Worm (Caenorhabditis elegans) whole organism, L4 larva: Measurements from ENCODE around the gene Y38A10A.2.

Experiments
- F26F4.8 ChIP-seq: fragments of 200-800 bp; sonication (Bioruptor generic); conservative IDR thresholded peaks from 2 replicates; pipeline ENCODE4 v1.3.6; 2022; ENCODE audit warnings: missing genetic modification characterization, missing compliant biosample characterization
- F44E2.7 ChIP-seq: fragments of 200-800 bp; sonication (Bioruptor generic); IDR thresholded peaks from 2 replicates; pipeline ENCODE4 v2.1.2; 2022; ENCODE audit warnings: missing genetic modification characterization, missing compliant biosample characterization
- F49E8.2 ChIP-seq: sonication (generic microtip); optimal IDR thresholded peaks from 2 replicates; lab custom pipeline; 2016; ENCODE audit warnings: missing compliant biosample characterization, mild to moderate bottlenecking, missing genetic modification characterization, borderline replicate concordance
- Y105C5A.15 ChIP-seq: fragments of 200-800 bp; sonication (Bioruptor generic); IDR thresholded peaks from 2 replicates; pipeline ENCODE4 v1.3.6; 2022; ENCODE audit warnings: missing genetic modification characterization, missing compliant biosample characterization
- Y48G9A.11 ChIP-seq: fragments of 200-800 bp; sonication (Bioruptor generic); IDR thresholded peaks from 2 replicates; pipeline ENCODE4 v1.3.6; 2022; ENCODE audit warnings: missing genetic modification reagents, missing genetic modification characterization, missing compliant biosample characterization
- ZK337.2 ChIP-seq: fragments of 200-800 bp; sonication (Bioruptor generic); IDR thresholded peaks from 2 replicates; pipeline ENCODE4 v1.3.6; 2022; ENCODE audit warnings: missing genetic modification reagents, missing genetic modification characterization, missing compliant biosample characterization
- ZK546.5 ChIP-seq, 2 experiments: sonication (generic microtip); optimal IDR thresholded peaks; 2 replicates each; lab custom pipeline; 2017; ENCODE audit warnings: missing biosample characterization in 2 of 2, missing genetic modification characterization in 2 of 2
- aly-2 ChIP-seq: sonication (generic microtip); optimal IDR thresholded peaks from 2 replicates; lab custom pipeline; 2018; ENCODE audit warnings: missing biosample characterization, missing genetic modification characterization
- arid-1 ChIP-seq: fragments of 200-800 bp; sonication (Bioruptor generic); conservative IDR thresholded peaks from 2 replicates; pipeline ENCODE4 v1.3.6; 2022; ENCODE audit warnings: missing genetic modification reagents, missing genetic modification characterization, missing compliant biosample characterization
- ceh-28 ChIP-seq: fragments of 150-350 bp; optimal IDR thresholded peaks from 2 replicates; lab custom pipeline; 2014; ENCODE audit warnings: missing biosample characterization, missing genetic modification reagents, missing genetic modification characterization
- ceh-44 ChIP-seq: fragments of 200-800 bp; sonication (Bioruptor generic); IDR thresholded peaks from 2 replicates; pipeline ENCODE4 v1.3.6; 2022; ENCODE audit warnings: missing genetic modification reagents, missing genetic modification characterization, missing compliant biosample characterization
- ceh-62 ChIP-seq: sonication (generic microtip); optimal IDR thresholded peaks from 2 replicates; lab custom pipeline; 2017; ENCODE audit warnings: missing biosample characterization, missing genetic modification characterization
- ceh-82 ChIP-seq: sonication (generic microtip); optimal IDR thresholded peaks from 2 replicates; lab custom pipeline; 2017; ENCODE audit warnings: missing biosample characterization, missing genetic modification characterization
- ctbp-1 ChIP-seq: fragments of 200-800 bp; sonication (Bioruptor generic); IDR thresholded peaks from 2 replicates; pipeline ENCODE4 v1.3.6; 2022; ENCODE audit warnings: missing genetic modification reagents, missing genetic modification characterization, missing compliant biosample characterization
- daf-12 ChIP-seq: fragments of 150-350 bp; optimal IDR thresholded peaks from 2 replicates; lab custom pipeline; 2014; ENCODE audit warnings: missing biosample characterization, missing genetic modification reagents, missing genetic modification characterization
- daf-8 ChIP-seq: fragments of 200-800 bp; sonication (Bioruptor generic); IDR thresholded peaks from 2 replicates; pipeline ENCODE4 v1.3.6; 2022; ENCODE audit warnings: missing genetic modification characterization, missing compliant biosample characterization
- dmd-6 ChIP-seq: fragments of 200-800 bp; sonication (Bioruptor generic); IDR thresholded peaks from 2 replicates; pipeline ENCODE4 v1.3.6; 2022; ENCODE audit warnings: missing genetic modification reagents, missing genetic modification characterization, missing compliant biosample characterization
- dmd-8 ChIP-seq: fragments of 200-800 bp; sonication (Bioruptor generic); IDR thresholded peaks from 2 replicates; pipeline ENCODE4 v1.3.6; 2022; ENCODE audit warnings: missing genetic modification characterization, missing compliant biosample characterization
- dpl-1 ChIP-seq: fragments of 150-350 bp; optimal IDR thresholded peaks from 2 replicates; lab custom pipeline; 2014; ENCODE audit warnings: missing biosample characterization, missing genetic modification reagents, missing genetic modification characterization
- dve-1 ChIP-seq: sonication (generic microtip); optimal IDR thresholded peaks from 2 replicates; lab custom pipeline; 2017; ENCODE audit warnings: antibody characterized with exemption, mild to moderate bottlenecking, missing genetic modification characterization, missing compliant biosample characterization; ENCODE audit not compliant: insufficient read depth
- fkh-10 ChIP-seq: fragments of 150-350 bp; optimal IDR thresholded peaks from 2 replicates; lab custom pipeline; 2014; ENCODE audit warnings: missing biosample characterization, missing genetic modification reagents, missing genetic modification characterization
- fos-1 ChIP-seq: fragments of 150-350 bp; optimal IDR thresholded peaks from 2 replicates; lab custom pipeline; 2014; ENCODE audit warnings: missing biosample characterization, missing genetic modification characterization
- gei-8 ChIP-seq: fragments of 200-800 bp; sonication (Bioruptor generic); optimal IDR thresholded peaks from 2 replicates; lab custom pipeline; 2018; ENCODE audit warnings: mild to moderate bottlenecking, missing genetic modification characterization, missing compliant biosample characterization
- hif-1 ChIP-seq, 2 experiments: sonication (generic microtip); optimal IDR thresholded peaks; 2 replicates each; lab custom pipeline; 2016 to 2017; ENCODE audit warnings: missing compliant biosample characterization in 2 of 2, missing genetic modification characterization in 2 of 2, missing genetic modification reagents in 2 of 2, missing genotype in 2 of 2, mild to moderate bottlenecking in 1 of 2
- jun-1 ChIP-seq: fragments of 150-350 bp; optimal IDR thresholded peaks from 2 replicates; lab custom pipeline; 2014; ENCODE audit warnings: missing biosample characterization, missing genetic modification reagents, missing genetic modification characterization
- lin-1 ChIP-seq: fragments of 200-800 bp; sonication (Bioruptor generic); IDR thresholded peaks from 2 replicates; pipeline ENCODE4 v1.3.6; 2022; ENCODE audit warnings: missing genetic modification reagents, missing genetic modification characterization, missing compliant biosample characterization
- lin-29 ChIP-seq: fragments of 200-800 bp; sonication (Bioruptor generic); IDR thresholded peaks from 2 replicates; pipeline ENCODE4 v1.3.6; 2022; ENCODE audit warnings: missing genetic modification reagents, missing genetic modification characterization, missing compliant biosample characterization
- lin-38 ChIP-seq: fragments of 200-800 bp; sonication (Bioruptor generic); IDR thresholded peaks from 2 replicates; pipeline ENCODE4 v1.3.6; 2022; ENCODE audit warnings: missing genetic modification reagents, missing genetic modification characterization, missing compliant biosample characterization
- lir-3 ChIP-seq: sonication (generic microtip); optimal IDR thresholded peaks from 2 replicates; lab custom pipeline; 2016; ENCODE audit warnings: mild to moderate bottlenecking, missing genetic modification characterization, missing compliant biosample characterization
- mdt-29 ChIP-seq: fragments of 200-800 bp; sonication (Bioruptor generic); IDR thresholded peaks from 2 replicates; pipeline ENCODE4 v1.3.6; 2022; ENCODE audit warnings: missing genetic modification reagents, missing genetic modification characterization, missing compliant biosample characterization
- mep-1 ChIP-seq: fragments of 150-350 bp; sonication (generic microtip); optimal IDR thresholded peaks from 3 replicates; lab custom pipeline; 2014; ENCODE audit warnings: missing biosample characterization, missing genetic modification characterization
- mxl-3 ChIP-seq: fragments of 200-800 bp; sonication (Bioruptor generic); optimal IDR thresholded peaks from 2 replicates; lab custom pipeline; 2018; ENCODE audit warnings: mild to moderate bottlenecking, missing genetic modification characterization, missing compliant biosample characterization
- nhr-10 ChIP-seq: fragments of 150-350 bp; optimal IDR thresholded peaks from 2 replicates; lab custom pipeline; 2014; ENCODE audit warnings: missing biosample characterization, missing genetic modification characterization
- nhr-102 ChIP-seq: sonication (generic microtip); optimal IDR thresholded peaks from 2 replicates; lab custom pipeline; 2016; ENCODE audit warnings: mild to moderate bottlenecking, missing genetic modification characterization, moderate library complexity, missing compliant biosample characterization
- nhr-237 ChIP-seq: sonication (generic microtip); optimal IDR thresholded peaks from 2 replicates; lab custom pipeline; 2017; ENCODE audit warnings: missing biosample characterization, missing genetic modification characterization
- nhr-41 ChIP-seq: fragments of 200-800 bp; sonication (Bioruptor generic); IDR thresholded peaks from 2 replicates; pipeline ENCODE4 v1.3.6; 2022; ENCODE audit warnings: missing genetic modification reagents, missing genetic modification characterization, missing compliant biosample characterization
- nhr-42 ChIP-seq: fragments of 200-800 bp; sonication (Bioruptor generic); IDR thresholded peaks from 2 replicates; pipeline ENCODE4 v1.3.6; 2022; ENCODE audit warnings: missing genetic modification characterization, missing compliant biosample characterization
- nhr-48 ChIP-seq: sonication (generic microtip); optimal IDR thresholded peaks from 2 replicates; lab custom pipeline; 2016; ENCODE audit warnings: mild to moderate bottlenecking, missing genetic modification characterization, missing compliant biosample characterization
- nhr-6 ChIP-seq: fragments of 150-350 bp; optimal IDR thresholded peaks from 2 replicates; lab custom pipeline; 2014; ENCODE audit warnings: missing biosample characterization, missing genetic modification characterization
- pha-4 ChIP-seq, 2 experiments: fragments of 150-350 bp in 1 of 2; fragments of 200-800 bp in 1 of 2; sonication (Bioruptor generic) in 1 of 2; IDR thresholded peaks in 1 of 2; optimal IDR thresholded peaks in 1 of 2; 2 replicates each; pipeline versions ENCODE4 v1.3.6 to Lab custom; 2014 to 2022; ENCODE audit warnings: missing genetic modification characterization in 2 of 2, missing genetic modification reagents in 2 of 2, missing biosample characterization in 1 of 2, missing compliant biosample characterization in 1 of 2
- saeg-2 ChIP-seq: fragments of 200-800 bp; sonication (Bioruptor generic); IDR thresholded peaks from 2 replicates; pipeline ENCODE4 v1.3.6; 2022; ENCODE audit warnings: missing genetic modification reagents, missing genetic modification characterization, missing compliant biosample characterization
- sdz-12 ChIP-seq: fragments of 200-800 bp; sonication (Bioruptor generic); optimal IDR thresholded peaks from 2 replicates; lab custom pipeline; 2018; ENCODE audit warnings: mild to moderate bottlenecking, missing genetic modification characterization, missing compliant biosample characterization
- snpc-1.2 ChIP-seq: fragments of 200-800 bp; sonication (Bioruptor generic); IDR thresholded peaks from 2 replicates; pipeline ENCODE4 v1.3.6; 2022; ENCODE audit warnings: missing genetic modification reagents, missing genetic modification characterization, missing compliant biosample characterization
- snpc-4 ChIP-seq: fragments of 150-350 bp; optimal IDR thresholded peaks from 2 replicates; lab custom pipeline; 2014; ENCODE audit warnings: missing biosample characterization, missing genetic modification characterization
- spr-3 ChIP-seq: fragments of 200-800 bp; sonication (Bioruptor generic); optimal IDR thresholded peaks from 2 replicates; lab custom pipeline; 2018; ENCODE audit warnings: mild to moderate bottlenecking, missing genetic modification characterization, missing compliant biosample characterization
- unc-39 ChIP-seq: sonication (generic microtip); optimal IDR thresholded peaks from 2 replicates; lab custom pipeline; 2017; ENCODE audit warnings: missing biosample characterization, missing genetic modification characterization
- unc-62 ChIP-seq, 3 experiments: fragments of 150-350 bp in 1 of 3; sonication (generic microtip); optimal IDR thresholded peaks in 2 of 3; peaks in 1 of 3; 1 replicate in 1 of 3; 2 replicates in 2 of 3; lab custom pipeline; 2014 to 2017; ENCODE audit warnings: missing biosample characterization in 3 of 3, missing genetic modification characterization in 3 of 3, missing genetic modification reagents in 3 of 3, missing genotype in 1 of 3
- zag-1 ChIP-seq: fragments of 150-350 bp; optimal IDR thresholded peaks from 2 replicates; lab custom pipeline; 2014; ENCODE audit warnings: missing biosample characterization, missing genetic modification characterization
- zfp-2 ChIP-seq: sonication (generic microtip); optimal IDR thresholded peaks from 2 replicates; lab custom pipeline; 2016; ENCODE audit warnings: mild to moderate bottlenecking, missing genetic modification characterization, missing compliant biosample characterization
- zip-11 ChIP-seq: fragments of 200-800 bp; sonication (Bioruptor generic); IDR thresholded peaks from 2 replicates; pipeline ENCODE4 v1.3.6; 2022; ENCODE audit warnings: missing genetic modification characterization, missing compliant biosample characterization
- zip-2 ChIP-seq: fragments of 150-350 bp; optimal IDR thresholded peaks from 2 replicates; lab custom pipeline; 2014; ENCODE audit warnings: missing biosample characterization, missing genetic modification characterization
- ztf-7 ChIP-seq: fragments of 150-350 bp; optimal IDR thresholded peaks from 2 replicates; lab custom pipeline; 2014; ENCODE audit warnings: missing biosample characterization, missing genetic modification characterization

Gene Y38A10A.2

ce11 chrV:6030559-6030975, 32.7 kb downstream of the Y38A10A.2 start (continued):
- TF ChIP-seq F44E2.7 (no peak), nhr-42 (GFP tag; lab: Robert Waterston, UW) (no peak), snpc-4 (tag; lab: Kevin White, UChicago) (no peak), unc-39 (tag; lab: Kevin White, UChicago) (no peak), ceh-82 (tag; lab: Kevin White, UChicago) (no peak), dpl-1 (GFP tag; lab: Kevin White, UChicago) (no peak), pha-4 (GFP tag; IDR thresholded peaks at IDR 0.05; lab: Robert Waterston, UW) (no peak), pha-4 (tag; optimal IDR thresholded peaks at IDR 0.05; lab: Kevin White, UChicago) (no peak), ceh-62 (tag; lab: Kevin White, UChicago) (no peak), nhr-6 (tag; lab: Kevin White, UChicago) (no peak), lin-1 (GFP tag; lab: Robert Waterston, UW) (no peak), ceh-44 (GFP tag; lab: Robert Waterston, UW) (no peak), zip-2 (no peak), ztf-7 (tag; lab: Kevin White, UChicago) (no peak), saeg-2 (GFP tag; lab: Robert Waterston, UW) (no peak), zag-1 (tag; lab: Kevin White, UChicago) (no peak), hif-1 (tag; optimal IDR thresholded peaks at IDR 0.05; lab: Kevin White, UChicago) (peak in 1 of 2 experiments; percentile 70), nhr-48 (tag; lab: Kevin White, UChicago) (no peak), mxl-3 (no peak), jun-1 (tag; lab: Kevin White, UChicago) (no peak), zip-11 (no peak), aly-2 (tag; lab: Kevin White, UChicago) (no peak), fos-1 (tag; lab: Kevin White, UChicago) (no peak), mdt-29 (GFP tag; lab: Robert Waterston, UW) (no peak), gei-8 (GFP tag; lab: Kevin White, UChicago) (no peak), sdz-12 (GFP tag; lab: Kevin White, UChicago) (no peak), fkh-10 (GFP tag; lab: Kevin White, UChicago) (no peak), ctbp-1 (GFP tag; lab: Robert Waterston, UW) (0 out of 2 replicates have a peak, but pooled peaks have one; percentile 65), Y48G9A.11 (GFP tag; lab: Robert Waterston, UW) (no peak), nhr-41 (GFP tag; lab: Robert Waterston, UW) (no peak), nhr-102 (tag; lab: Kevin White, UChicago) (no peak), arid-1 (GFP tag; lab: Robert Waterston, UW) (no peak), unc-62 (GFP tag; optimal IDR thresholded peaks at IDR 0.05 in 1 of 2; lab: Kevin White, UChicago) (peak in 1 of 2 experiments; percentile 99), unc-62 (tag; optimal IDR thresholded peaks at IDR 0.05; lab: Kevin White, UChicago) (no peak), mep-1 (tag; lab: Kevin White, UChicago) (peak; percentile 25), snpc-1.2 (GFP tag; lab: Robert Waterston, UW) (no peak), ZK337.2 (no peak), Y105C5A.15 (no peak), daf-8 (no peak), F26F4.8 (GFP tag; lab: Robert Waterston, UW) (no peak), lin-38 (no peak), lin-29 (GFP tag; lab: Robert Waterston, UW) (no peak), nhr-10 (tag; lab: Kevin White, UChicago) (no peak), ceh-28 (tag; lab: Kevin White, UChicago) (no peak), zfp-2 (tag; lab: Kevin White, UChicago) (no peak), lir-3 (no peak), spr-3 (no peak), dmd-8 (GFP tag; lab: Robert Waterston, UW) (no peak), dve-1 (no peak), dmd-6 (GFP tag; lab: Robert Waterston, UW) (0 out of 2 replicates have a peak, but pooled peaks have one; percentile 8), ZK546.5 (tag; optimal IDR thresholded peaks at IDR 0.05; lab: Kevin White, UChicago) (no peak), daf-12 (tag; lab: Kevin White, UChicago) (no peak), F49E8.2 (tag; lab: Kevin White, UChicago) (no peak), nhr-237 (tag; lab: Kevin White, UChicago) (no peak)
